Fruit fly (Drosophila melanogaster) whole organism, pupa: ENCODE data around the gene CG16852.

ENCODE experiments used
- CG14655 ChIP-seq: fragments of 200-800 bp; sonication (Bioruptor generic); optimal IDR thresholded peaks from 3 replicates; lab custom pipeline; 2017; ENCODE audit warnings: mild to moderate bottlenecking, missing biosample characterization, missing genetic modification reagents, missing genetic modification characterization
- CG34367 ChIP-seq: fragments of 200-800 bp; sonication (Bioruptor generic); optimal IDR thresholded peaks from 2 replicates; lab custom pipeline; 2018; ENCODE audit warnings: missing biosample characterization, mild to moderate bottlenecking, missing genetic modification characterization
- CG4496 ChIP-seq: fragments of 200-800 bp; sonication (Bioruptor generic); IDR thresholded peaks from 3 replicates; pipeline ENCODE4 v1.3.6; 2022; ENCODE audit warnings: missing biosample characterization, missing genetic modification characterization
- D1 ChIP-seq: fragments of 200-800 bp; sonication (Bioruptor generic); optimal IDR thresholded peaks from 2 replicates; lab custom pipeline; 2018; ENCODE audit warnings: missing biosample characterization, mild to moderate bottlenecking, missing genetic modification characterization, moderate library complexity
- Ets98B ChIP-seq: fragments of 200-800 bp; sonication (Bioruptor generic); IDR thresholded peaks from 2 replicates; pipeline ENCODE4 v1.3.6; 2022; ENCODE audit warnings: missing biosample characterization, missing genetic modification characterization
- Snoo ChIP-seq: fragments of 200-800 bp; sonication (Bioruptor generic); optimal IDR thresholded peaks from 3 replicates; lab custom pipeline; 2017; ENCODE audit warnings: missing biosample characterization, mild to moderate bottlenecking, missing genetic modification characterization, inconsistent platforms
- fd96Ca ChIP-seq: fragments of 200-800 bp; sonication (Bioruptor generic); IDR thresholded peaks from 3 replicates; pipeline ENCODE4 v1.3.6; 2022; ENCODE audit warnings: missing biosample characterization, missing genetic modification characterization
- gl ChIP-seq: fragments of 200-800 bp; sonication (Bioruptor generic); optimal IDR thresholded peaks from 2 replicates; lab custom pipeline; 2018; ENCODE audit warnings: missing biosample characterization, mild to moderate bottlenecking, missing genetic modification characterization

DNA sequence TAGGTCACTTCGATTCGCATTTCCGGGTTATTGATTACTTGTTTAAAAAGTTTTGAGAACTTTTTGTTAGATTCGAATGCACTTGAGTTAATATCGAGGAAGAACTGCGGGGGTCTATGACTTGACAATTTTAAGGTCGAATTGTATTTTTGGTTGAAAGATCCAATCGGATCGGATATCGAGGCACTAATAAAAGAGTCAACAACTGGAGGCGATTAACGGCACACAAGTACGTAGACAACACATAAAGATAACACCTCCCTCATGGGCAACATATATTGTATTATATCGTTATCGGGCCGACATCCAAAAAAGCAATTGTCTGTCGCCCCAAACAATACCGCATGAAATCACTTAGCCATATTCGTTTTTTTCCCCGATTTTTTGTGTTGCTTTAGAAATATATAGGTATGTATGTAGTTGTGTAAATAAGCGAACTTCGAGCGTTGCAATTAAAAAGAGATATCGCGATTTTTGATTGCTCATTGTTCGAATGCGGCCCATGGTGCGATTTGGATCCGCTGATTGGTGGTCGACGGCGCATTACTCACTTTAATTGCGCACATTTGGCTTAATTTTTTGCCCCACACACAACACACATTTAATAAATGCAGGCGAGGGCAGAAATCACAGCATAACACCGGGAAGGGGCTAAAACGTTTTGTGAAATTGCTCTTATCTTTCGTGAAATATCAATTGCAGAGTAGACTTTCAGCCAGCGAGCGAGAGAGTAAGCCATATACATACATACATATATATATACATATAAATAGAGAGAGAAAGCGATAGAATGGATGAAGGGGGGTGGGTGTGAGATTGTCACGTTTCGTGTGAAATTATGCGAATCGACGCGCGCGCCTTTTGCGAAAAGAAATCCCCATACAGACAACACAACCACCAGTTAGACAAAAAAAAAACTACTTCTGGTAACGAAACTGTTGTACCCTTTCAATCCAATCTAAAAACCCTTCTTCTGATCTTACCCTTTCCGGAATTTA, 29.4 kb upstream of the CG16852 start:
- TF ChIP-seq fd96Ca (GFP tag; lab: Robert Waterston, UW), result no peak
- TF ChIP-seq CG14655 (GFP tag; lab: Kevin White, UChicago), result no peak
- no peak for TF ChIP-seq CG34367
- no peak for TF ChIP-seq Snoo
- TF ChIP-seq Ets98B, result no peak
- no peak for TF ChIP-seq D1
- 0 out of 3 replicates have a peak, but pooled peaks have one; percentile 23 for TF ChIP-seq CG4496 (GFP tag; lab: Robert Waterston, UW)
- TF ChIP-seq gl (tag; lab: Kevin White, UChicago), result no peak
